Worm (Caenorhabditis elegans): ENCODE measurements around the gene F46F2.3.

ce11 chrX:15281248-15281647, 21.2 kb upstream of the F46F2.3 start:
- no peak for TF ChIP-seq unc-62 (GFP tag; optimal IDR thresholded peaks at IDR 0.05)
- no peak for TF ChIP-seq flh-1 (GFP tag; optimal IDR thresholded peaks at IDR 0.05)
- no peak for TF ChIP-seq elt-3 (tag; optimal IDR thresholded peaks at IDR 0.05)
- peak; percentile 0 for TF ChIP-seq lin-13 (tag; optimal IDR thresholded peaks at IDR 0.05)
- no peak for TF ChIP-seq ztf-11 (tag; optimal IDR thresholded peaks at IDR 0.05)
- no peak for TF ChIP-seq ces-1 (GFP tag; optimal IDR thresholded peaks at IDR 0.05)
- TF ChIP-seq pha-4 (tag; optimal IDR thresholded peaks at IDR 0.05): peak; percentile 59
- TF ChIP-seq mab-5 (tag; optimal IDR thresholded peaks at IDR 0.05): no peak
- TF ChIP-seq sptf-1 (tag; optimal IDR thresholded peaks at IDR 0.05): no peak
